Fruit fly (Drosophila melanogaster): Measurements from ENCODE around the gene crn.

DNA sequence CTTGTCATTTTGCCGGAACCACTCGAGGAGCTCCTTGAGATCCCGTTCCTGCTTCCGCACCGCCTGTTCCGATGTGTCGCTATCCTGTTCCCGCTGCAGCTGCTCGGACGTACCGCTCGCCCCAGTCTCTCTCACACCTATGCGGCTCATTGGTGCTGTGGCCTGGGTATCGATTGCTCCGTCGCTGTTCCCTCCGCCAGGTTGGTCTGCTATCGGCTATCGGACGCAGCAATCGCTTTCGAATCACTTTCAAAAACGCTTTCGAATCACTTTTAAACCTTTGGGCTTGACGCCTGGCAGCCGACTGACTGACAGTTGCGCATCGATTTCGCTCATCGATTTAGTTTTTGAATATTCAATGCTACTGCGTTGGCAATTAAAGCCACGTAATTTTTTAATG is 1.9 kb upstream of the crn start, which contains the start of gene CG3191:
- no peak for TF ChIP-seq CG1620 (GFP tag; optimal IDR thresholded peaks at IDR 0.05)
- TF ChIP-seq Crg-1 (GFP tag; optimal IDR thresholded peaks at IDR 0.05) = no peak
- no peak for TF ChIP-seq Hr96 (GFP tag; optimal IDR thresholded peaks at IDR 0.05)
- no peak for TF ChIP-seq CG33017 (tag; optimal IDR thresholded peaks at IDR 0.05)
- no peak for TF ChIP-seq kay (GFP tag; ENCODE audit: borderline replicate concordance)
- no peak for TF ChIP-seq Mnt (GFP tag; optimal IDR thresholded peaks at IDR 0.05)
- no peak for TF ChIP-seq pad (GFP tag; optimal IDR thresholded peaks at IDR 0.05)
- no peak for TF ChIP-seq cnc (optimal IDR thresholded peaks at IDR 0.05)
- no peak for TF ChIP-seq CG5204 (GFP tag; optimal IDR thresholded peaks at IDR 0.05)
- TF ChIP-seq CG14711 (tag; optimal IDR thresholded peaks at IDR 0.05) = no peak
- no peak for TF ChIP-seq CG7101 (tag; optimal IDR thresholded peaks at IDR 0.05)
- TF ChIP-seq bab1 (GFP tag; optimal IDR thresholded peaks at IDR 0.05) = no peak

Data from whole organism, adult.